Fruit fly (Drosophila melanogaster) whole organism, pupa: Measurements from ENCODE around the gene kirre.
A peak's percentile ranks its signal among the peaks of the same experiment; 100 is the strongest.

Experiments
- CG10348 ChIP-seq: fragments of 200-800 bp; sonication (Bioruptor generic); IDR thresholded peaks from 2 replicates; pipeline ENCODE4 v1.3.6; 2022; ENCODE audit warnings: missing biosample characterization, missing genetic modification characterization
- CG12605 ChIP-seq: fragments of 200-800 bp; sonication (Bioruptor generic); IDR thresholded peaks from 2 replicates; pipeline ENCODE4 v1.3.6; 2022; ENCODE audit warnings: missing biosample characterization, missing genetic modification characterization
- CG13204 ChIP-seq: fragments of 200-800 bp; sonication (Bioruptor generic); optimal IDR thresholded peaks from 2 replicates; lab custom pipeline; 2018; ENCODE audit warnings: missing biosample characterization, mild to moderate bottlenecking, missing genetic modification characterization, moderate library complexity
- CG14655 ChIP-seq: fragments of 200-800 bp; sonication (Bioruptor generic); optimal IDR thresholded peaks from 3 replicates; lab custom pipeline; 2017; ENCODE audit warnings: mild to moderate bottlenecking, missing biosample characterization, missing genetic modification reagents, missing genetic modification characterization
- CG15710 ChIP-seq: fragments of 200-800 bp; sonication (Bioruptor generic); optimal IDR thresholded peaks from 2 replicates; lab custom pipeline; 2018; ENCODE audit warnings: missing biosample characterization, mild to moderate bottlenecking, missing genetic modification characterization, moderate library complexity
- CG17806 ChIP-seq: fragments of 200-800 bp; sonication (Bioruptor generic); optimal IDR thresholded peaks from 2 replicates; lab custom pipeline; 2018; ENCODE audit warnings: missing biosample characterization, mild to moderate bottlenecking, missing genetic modification characterization, moderate library complexity
- CG32121 ChIP-seq: fragments of 200-800 bp; sonication (Bioruptor generic); IDR thresholded peaks from 2 replicates; pipeline ENCODE4 v1.3.6; 2022; ENCODE audit warnings: missing biosample characterization, missing genetic modification characterization
- CG34367 ChIP-seq: fragments of 200-800 bp; sonication (Bioruptor generic); optimal IDR thresholded peaks from 2 replicates; lab custom pipeline; 2018; ENCODE audit warnings: missing biosample characterization, mild to moderate bottlenecking, missing genetic modification characterization
- CG4496 ChIP-seq: fragments of 200-800 bp; sonication (Bioruptor generic); IDR thresholded peaks from 3 replicates; pipeline ENCODE4 v1.3.6; 2022; ENCODE audit warnings: missing biosample characterization, missing genetic modification characterization
- CG8159 ChIP-seq: fragments of 200-800 bp; sonication (Bioruptor generic); optimal IDR thresholded peaks from 3 replicates; lab custom pipeline; 2018; ENCODE audit warnings: missing biosample characterization, mild to moderate bottlenecking, missing genetic modification characterization, moderate library complexity
- CG8301 ChIP-seq: fragments of 200-800 bp; sonication (Bioruptor generic); optimal IDR thresholded peaks from 2 replicates; lab custom pipeline; 2018; ENCODE audit warnings: missing biosample characterization, mild to moderate bottlenecking, missing genetic modification characterization
- CG9948 ChIP-seq: fragments of 200-800 bp; sonication (Bioruptor generic); optimal IDR thresholded peaks from 2 replicates; lab custom pipeline; 2018; ENCODE audit warnings: missing biosample characterization, mild to moderate bottlenecking, missing genetic modification characterization, moderate library complexity
- D1 ChIP-seq: fragments of 200-800 bp; sonication (Bioruptor generic); optimal IDR thresholded peaks from 2 replicates; lab custom pipeline; 2018; ENCODE audit warnings: missing biosample characterization, mild to moderate bottlenecking, missing genetic modification characterization, moderate library complexity
- EcR ChIP-seq: fragments of 200-800 bp; sonication (Bioruptor generic); optimal IDR thresholded peaks from 3 replicates; lab custom pipeline; 2019; ENCODE audit warnings: missing biosample characterization, missing genetic modification characterization, mild to moderate bottlenecking, moderate library complexity, missing genetic modification reagents
- Ets98B ChIP-seq: fragments of 200-800 bp; sonication (Bioruptor generic); IDR thresholded peaks from 2 replicates; pipeline ENCODE4 v1.3.6; 2022; ENCODE audit warnings: missing biosample characterization, missing genetic modification characterization
- Pif1A ChIP-seq: fragments of 200-800 bp; sonication (Bioruptor generic); optimal IDR thresholded peaks from 3 replicates; lab custom pipeline; 2016; ENCODE audit warnings: missing biosample characterization, missing genetic modification characterization
- Pif1B ChIP-seq: fragments of 200-800 bp; sonication (Bioruptor generic); optimal IDR thresholded peaks from 3 replicates; lab custom pipeline; 2016; ENCODE audit warnings: missing biosample characterization, missing genetic modification characterization
- Snoo ChIP-seq: fragments of 200-800 bp; sonication (Bioruptor generic); optimal IDR thresholded peaks from 3 replicates; lab custom pipeline; 2017; ENCODE audit warnings: missing biosample characterization, mild to moderate bottlenecking, missing genetic modification characterization, inconsistent platforms
- fd96Ca ChIP-seq: fragments of 200-800 bp; sonication (Bioruptor generic); IDR thresholded peaks from 3 replicates; pipeline ENCODE4 v1.3.6; 2022; ENCODE audit warnings: missing biosample characterization, missing genetic modification characterization
- gl ChIP-seq: fragments of 200-800 bp; sonication (Bioruptor generic); optimal IDR thresholded peaks from 2 replicates; lab custom pipeline; 2018; ENCODE audit warnings: missing biosample characterization, mild to moderate bottlenecking, missing genetic modification characterization
- rn ChIP-seq: fragments of 200-800 bp; sonication (Bioruptor generic); IDR thresholded peaks from 2 replicates; pipeline ENCODE4 v1.3.6; 2022; ENCODE audit warnings: missing biosample characterization, missing genetic modification characterization

Gene kirre

DNA sequence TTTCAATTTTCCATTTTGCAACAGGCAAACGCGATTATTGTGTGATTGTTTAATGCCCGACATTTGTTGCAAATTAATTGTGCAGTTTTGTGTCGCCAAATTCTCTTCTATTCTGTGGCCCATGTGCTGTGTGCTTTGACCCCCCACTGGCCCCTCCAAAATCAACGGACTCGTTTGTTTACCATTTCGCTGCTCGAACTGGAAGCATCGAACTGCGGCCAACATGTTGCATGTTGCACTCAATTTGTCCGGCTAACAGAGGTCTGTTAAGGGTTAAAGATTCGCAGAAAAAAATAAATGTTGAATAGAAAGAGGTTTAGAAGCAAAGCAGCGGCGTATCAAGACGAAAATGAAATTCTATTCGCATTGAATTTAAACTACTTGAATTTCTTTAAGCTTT, 287.5 kb downstream of the kirre start:
- TF ChIP-seq Ets98B (no peak), CG10348 (GFP tag; lab: Robert Waterston, UW) (no peak), rn (GFP tag; lab: Robert Waterston, UW) (no peak), CG12605 (GFP tag; lab: Robert Waterston, UW) (no peak), EcR (GFP tag; lab: Kevin White, UChicago) (no peak), fd96Ca (GFP tag; lab: Robert Waterston, UW) (no peak), Pif1B (no peak)

DNA sequence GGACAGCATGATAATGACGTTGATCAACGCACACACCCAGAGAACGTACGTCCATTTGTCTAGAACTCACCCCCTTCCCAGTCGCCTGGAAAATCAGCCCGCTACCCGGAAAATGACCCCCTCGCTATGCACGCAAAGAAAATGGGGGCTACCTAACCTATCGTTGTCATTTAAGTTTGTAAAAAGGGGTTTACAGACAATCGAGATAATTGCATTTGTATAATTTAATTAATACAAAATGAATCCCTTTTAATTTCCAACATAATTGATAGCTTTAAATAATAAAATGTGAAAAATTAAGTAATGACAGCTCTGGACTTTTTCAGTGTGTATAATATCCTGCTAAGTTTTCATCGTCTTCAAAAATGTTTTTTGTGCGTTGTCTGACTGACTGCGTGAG, 291.6 kb downstream of the kirre start:
- TF ChIP-seq CG8301 (tag; lab: Kevin White, UChicago) (no peak), EcR (GFP tag; lab: Kevin White, UChicago) (no peak), Ets98B (no peak), fd96Ca (GFP tag; lab: Robert Waterston, UW) (no peak), Pif1A (GFP tag; lab: Kevin White, UChicago) (no peak), CG10348 (GFP tag; lab: Robert Waterston, UW) (no peak), Pif1B (no peak), CG4496 (GFP tag; lab: Robert Waterston, UW) (no peak), rn (GFP tag; lab: Robert Waterston, UW) (no peak), CG15710 (tag; lab: Kevin White, UChicago) (no peak), Snoo (no peak), CG13204 (GFP tag; lab: Kevin White, UChicago) (no peak), CG8159 (tag; lab: Kevin White, UChicago) (no peak), CG17806 (tag; lab: Kevin White, UChicago) (no peak), CG32121 (GFP tag; lab: Robert Waterston, UW) (no peak), gl (tag; lab: Kevin White, UChicago) (no peak), CG9948 (no peak), D1 (no peak)

DNA sequence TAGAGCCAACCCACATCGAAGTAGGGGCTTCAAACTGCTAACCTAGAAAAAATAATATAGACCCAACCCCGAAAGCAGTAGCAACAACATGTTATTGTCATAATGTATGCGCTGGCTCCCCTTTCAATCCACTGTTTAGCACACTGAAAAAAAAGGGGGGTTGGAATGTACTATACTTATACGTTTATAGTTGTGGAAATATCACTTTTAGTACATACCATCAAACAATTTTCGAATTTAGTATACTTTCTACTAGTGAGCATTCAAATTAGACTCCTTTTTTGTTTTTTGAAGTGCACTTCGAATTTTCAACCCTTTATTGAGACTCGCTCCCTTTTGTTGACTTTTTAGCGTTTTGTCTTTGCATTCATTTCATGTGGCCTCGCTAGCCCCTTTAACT, 296.3 kb downstream of the kirre start:
- TF ChIP-seq CG32121 (GFP tag; lab: Robert Waterston, UW): no peak
- no peak for TF ChIP-seq EcR (GFP tag; lab: Kevin White, UChicago)
- TF ChIP-seq CG17806 (tag; lab: Kevin White, UChicago): peak; percentile 21
- TF ChIP-seq Pif1A (GFP tag; lab: Kevin White, UChicago): peak; percentile 26
- TF ChIP-seq CG12605 (GFP tag; lab: Robert Waterston, UW): no peak
- no peak for TF ChIP-seq Pif1B
- TF ChIP-seq Snoo: peak; percentile 17
- TF ChIP-seq CG14655 (GFP tag; lab: Kevin White, UChicago): peak; percentile 17
- no peak for TF ChIP-seq CG10348 (GFP tag; lab: Robert Waterston, UW)
- no peak for TF ChIP-seq fd96Ca (GFP tag; lab: Robert Waterston, UW)
- no peak for TF ChIP-seq CG13204 (GFP tag; lab: Kevin White, UChicago)
- TF ChIP-seq CG34367 (tag; lab: Kevin White, UChicago): peak; percentile 11
- peak; percentile 54 for TF ChIP-seq CG8159 (tag; lab: Kevin White, UChicago)
- peak; percentile 32 for TF ChIP-seq CG15710 (tag; lab: Kevin White, UChicago)

- TF ChIP-seq CG14655 (GFP tag; lab: Kevin White, UChicago) (peak; percentile 82), CG9948 (peak; percentile 90), fd96Ca (GFP tag; lab: Robert Waterston, UW) (peak; percentile 59; the same call in 2 of the 3 replicates), Pif1B (peak; percentile 80), CG15710 (tag; lab: Kevin White, UChicago) (peak; percentile 92), CG12605 (GFP tag; lab: Robert Waterston, UW) (peak; percentile 79), CG10348 (GFP tag; lab: Robert Waterston, UW) (no peak), gl (tag; lab: Kevin White, UChicago) (peak; percentile 66), D1 (peak; percentile 68), Ets98B (peak; percentile 70), CG8159 (tag; lab: Kevin White, UChicago) (peak; percentile 93), CG34367 (tag; lab: Kevin White, UChicago) (peak; percentile 88), Snoo (peak; percentile 73), CG8301 (tag; lab: Kevin White, UChicago) (peak; percentile 75), CG13204 (GFP tag; lab: Kevin White, UChicago) (peak; percentile 83), Pif1A (GFP tag; lab: Kevin White, UChicago) (peak; percentile 79), EcR (GFP tag; lab: Kevin White, UChicago) (peak; percentile 45), CG17806 (tag; lab: Kevin White, UChicago) (peak; percentile 89), rn (GFP tag; lab: Robert Waterston, UW) (peak; percentile 25; the same call in 1 of the 2 replicates), CG32121 (GFP tag; lab: Robert Waterston, UW) (peak; percentile 68), CG4496 (GFP tag; lab: Robert Waterston, UW) (peak; percentile 87)
These were observed 299.6 kb downstream of the kirre start for dm6 chrX:3039743-3040142.

- TF ChIP-seq CG8301 (tag; lab: Kevin White, UChicago) (peak; percentile 71), CG12605 (GFP tag; lab: Robert Waterston, UW) (no peak), CG13204 (GFP tag; lab: Kevin White, UChicago) (peak; percentile 24), Pif1B (peak; percentile 53), CG9948 (peak; percentile 88), CG4496 (GFP tag; lab: Robert Waterston, UW) (peak; percentile 58; the same call in 2 of the 3 replicates), gl (tag; lab: Kevin White, UChicago) (no peak), EcR (GFP tag; lab: Kevin White, UChicago) (no peak), fd96Ca (GFP tag; lab: Robert Waterston, UW) (peak; percentile 23; the same call in 1 of the 3 replicates), Ets98B (peak; percentile 26; the same call in 1 of the 2 replicates), CG8159 (tag; lab: Kevin White, UChicago) (peak; percentile 80), CG17806 (tag; lab: Kevin White, UChicago) (peak; percentile 61), CG15710 (tag; lab: Kevin White, UChicago) (peak; percentile 91), CG34367 (tag; lab: Kevin White, UChicago) (peak; percentile 73), CG32121 (GFP tag; lab: Robert Waterston, UW) (peak; percentile 68; the same call in 1 of the 2 replicates), CG14655 (GFP tag; lab: Kevin White, UChicago) (peak; percentile 82), Snoo (peak; percentile 87), CG10348 (GFP tag; lab: Robert Waterston, UW) (no peak), rn (GFP tag; lab: Robert Waterston, UW) (peak; percentile 57), Pif1A (GFP tag; lab: Kevin White, UChicago) (peak; percentile 53), D1 (peak; percentile 71)
These were observed 300.9 kb downstream of the kirre start for dm6 chrX:3041057-3041473.
